Worm (Caenorhabditis elegans): ENCODE data around the gene F32A5.8.

- TF ChIP-seq snpc-3.4 (tag; optimal IDR thresholded peaks at IDR 0.05) (no peak), die-1 (tag; optimal IDR thresholded peaks at IDR 0.05) (no peak), madf-8 (GFP tag; conservative IDR thresholded peaks at IDR 0.05) (no peak), lin-40 (tag; optimal IDR thresholded peaks at IDR 0.05) (no peak), F23B12.7 (tag; optimal IDR thresholded peaks at IDR 0.05; ENCODE audit: insufficient read depth) (no peak), efl-1 (GFP tag; optimal IDR thresholded peaks at IDR 0.05) (no peak), ccch-3 (GFP tag; optimal IDR thresholded peaks at IDR 0.05) (no peak), nfya-1 (tag; optimal IDR thresholded peaks at IDR 0.05; ENCODE audit: borderline replicate concordance, insufficient read depth) (no peak), him-1 (tag; optimal IDR thresholded peaks at IDR 0.05) (no peak), F10E7.11 (tag; optimal IDR thresholded peaks at IDR 0.05) (no peak)
Observed at ce11 chrII:7253073-7253472, 2.8 kb upstream of the F32A5.8 start, which contains the start of gene lsm-4.

All from whole organism, young adult.